Fruit fly (Drosophila melanogaster) Kc167 (cell line): Measurements from ENCODE around the gene H2.0.

Experiments used
- Myc ChIP-seq: fragments of >200 bp; optimal IDR thresholded peaks from 2 replicates; lab custom pipeline; 2017; ENCODE audit warnings: missing external identifiers
- Sin3A ChIP-seq: fragments of >200 bp; optimal IDR thresholded peaks from 2 replicates; lab custom pipeline; 2018; ENCODE audit warnings: missing external identifiers
- h ChIP-seq: fragments of >200 bp; optimal IDR thresholded peaks from 3 replicates; lab custom pipeline; 2018; ENCODE audit warnings: missing external identifiers
- insv ChIP-seq: fragments of >200 bp; optimal IDR thresholded peaks from 3 replicates; lab custom pipeline; 2018; ENCODE audit warnings: missing external identifiers
- ttk ChIP-seq: sonication (Bioruptor generic); optimal IDR thresholded peaks from 2 replicates; lab custom pipeline; 2017; ENCODE audit warnings: missing external identifiers

DNA sequence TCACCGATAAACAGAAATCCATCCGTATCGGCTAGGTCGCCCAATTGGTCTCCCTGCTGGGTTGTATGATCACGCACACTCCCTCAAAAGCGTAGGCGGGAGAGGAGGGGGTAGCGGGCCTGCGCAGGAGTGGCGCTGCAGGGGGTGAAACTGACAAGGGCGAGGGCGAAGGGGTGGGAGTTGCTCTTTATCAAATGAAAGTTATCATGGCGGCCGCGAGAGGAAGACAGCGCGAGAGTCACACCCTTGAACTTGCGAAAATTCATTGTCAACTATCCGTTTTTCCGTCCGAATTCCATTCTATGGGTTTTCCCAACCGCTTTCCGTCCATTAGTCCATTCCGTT is 40.2 kb downstream of the H2.0 start:
- TF ChIP-seq Sin3A (lab: Kevin White, UChicago) (no peak), h (lab: Kevin White, UChicago) (no peak), Myc (lab: Kevin White, UChicago) (no peak), ttk (lab: Kevin White, UChicago) (no peak), insv (lab: Kevin White, UChicago) (no peak)
